Fruit fly (Drosophila melanogaster) whole organism, wandering third instar larva: ENCODE measurements around the gene CG11562.

Experiments used
- Abd-B ChIP-seq: fragments of >200 bp; optimal IDR thresholded peaks from 2 replicates; lab custom pipeline; 2017; ENCODE audit warnings: missing biosample characterization, missing genetic modification characterization
- CG9705 ChIP-seq: fragments of 200-800 bp; sonication (Bioruptor generic); optimal IDR thresholded peaks from 2 replicates; lab custom pipeline; 2018; ENCODE audit warnings: missing biosample characterization, mild to moderate bottlenecking, missing genetic modification characterization
- Hnf4 ChIP-seq: fragments of 200-800 bp; sonication (Bioruptor generic); optimal IDR thresholded peaks from 2 replicates; lab custom pipeline; 2016; ENCODE audit warnings: missing biosample characterization, mild to moderate bottlenecking, missing genetic modification characterization
- Hr78 ChIP-seq: fragments of >200 bp; optimal IDR thresholded peaks from 2 replicates; lab custom pipeline; 2017; ENCODE audit warnings: missing biosample characterization, missing genetic modification characterization
- N ChIP-seq: fragments of >200 bp; optimal IDR thresholded peaks from 2 replicates; lab custom pipeline; 2018; ENCODE audit warnings: missing biosample characterization, missing external identifiers, missing genetic modification characterization
- br ChIP-seq: fragments of 200-800 bp; sonication (Bioruptor generic); optimal IDR thresholded peaks from 2 replicates; lab custom pipeline; 2016; ENCODE audit warnings: missing biosample characterization, missing genetic modification characterization
- dmrt93B ChIP-seq: fragments of 200-800 bp; sonication (Bioruptor generic); optimal IDR thresholded peaks from 2 replicates; lab custom pipeline; 2018; ENCODE audit warnings: missing biosample characterization, mild to moderate bottlenecking, missing genetic modification characterization
- fru ChIP-seq: fragments of 200-800 bp; sonication (Bioruptor generic); optimal IDR thresholded peaks from 3 replicates; lab custom pipeline; 2016; ENCODE audit warnings: missing biosample characterization, mild to moderate bottlenecking, missing genetic modification characterization
- lola ChIP-seq: fragments of >200 bp; optimal IDR thresholded peaks from 2 replicates; lab custom pipeline; 2017; ENCODE audit warnings: missing biosample characterization, missing genetic modification characterization
- pan ChIP-seq: fragments of >200 bp; optimal IDR thresholded peaks from 2 replicates; lab custom pipeline; 2017
- psq ChIP-seq: fragments of 200-800 bp; sonication (Bioruptor generic); optimal IDR thresholded peaks from 3 replicates; lab custom pipeline; 2017; ENCODE audit warnings: missing biosample characterization, mild to moderate bottlenecking, missing genetic modification characterization, moderate library complexity
- sage ChIP-seq: fragments of 200-800 bp; sonication (Bioruptor generic); optimal IDR thresholded peaks from 2 replicates; lab custom pipeline; 2016; ENCODE audit warnings: missing biosample characterization, mild to moderate bottlenecking, missing genetic modification characterization

DNA sequence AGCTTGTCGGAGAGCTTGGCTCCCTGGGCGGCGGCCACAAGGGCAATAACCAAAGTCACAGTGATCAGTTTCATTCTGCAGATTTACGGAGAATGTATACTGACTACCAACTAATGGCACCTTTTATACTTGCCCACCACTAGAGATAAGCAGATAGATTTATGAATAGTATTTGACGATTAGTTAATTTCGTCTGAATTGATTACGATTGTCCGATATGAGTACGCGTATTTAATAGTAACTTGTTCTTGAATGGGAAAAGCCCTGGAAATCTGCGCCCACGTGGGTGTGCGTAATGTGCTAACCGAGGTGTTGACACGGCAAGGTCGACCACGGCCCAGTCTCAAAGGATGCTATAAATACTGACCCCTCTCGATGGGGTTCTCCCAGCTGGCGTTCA is 28.9 kb downstream of the CG11562 start, which contains the start of gene CG11911:
- no peak for TF ChIP-seq N
- no peak for TF ChIP-seq sage (GFP tag; lab: Kevin White, UChicago)
- no peak for TF ChIP-seq pan (lab: Kevin White, UChicago)
- TF ChIP-seq Hnf4: no peak
- TF ChIP-seq fru (GFP tag; lab: Kevin White, UChicago): no peak
- no peak for TF ChIP-seq dmrt93B
- TF ChIP-seq br: no peak
- no peak for TF ChIP-seq Hr78 (GFP tag; lab: Kevin White, UChicago)
- no peak for TF ChIP-seq Abd-B (GFP tag; lab: Kevin White, UChicago)
- TF ChIP-seq lola (GFP tag; lab: Kevin White, UChicago): no peak
- no peak for TF ChIP-seq psq (GFP tag; lab: Kevin White, UChicago)
- TF ChIP-seq CG9705 (GFP tag; lab: Kevin White, UChicago): no peak
